Fruit fly (Drosophila melanogaster) whole organism, wandering third instar larva: Measurements from ENCODE around the gene ssp.

Source experiments
- CG32264 ChIP-seq: fragments of 200-800 bp; sonication (Bioruptor generic); optimal IDR thresholded peaks from 2 replicates; lab custom pipeline; 2016; ENCODE audit warnings: missing biosample characterization, missing genetic modification characterization
- CG9705 ChIP-seq: fragments of 200-800 bp; sonication (Bioruptor generic); optimal IDR thresholded peaks from 2 replicates; lab custom pipeline; 2018; ENCODE audit warnings: missing biosample characterization, mild to moderate bottlenecking, missing genetic modification characterization
- CrebA ChIP-seq: fragments of 200-800 bp; sonication (Bioruptor generic); optimal IDR thresholded peaks from 2 replicates; lab custom pipeline; 2016; ENCODE audit warnings: missing biosample characterization, mild to moderate bottlenecking, missing genetic modification characterization, borderline replicate concordance
- Hr78 ChIP-seq: fragments of >200 bp; optimal IDR thresholded peaks from 2 replicates; lab custom pipeline; 2017; ENCODE audit warnings: missing biosample characterization, missing genetic modification characterization
- N ChIP-seq: fragments of >200 bp; optimal IDR thresholded peaks from 2 replicates; lab custom pipeline; 2018; ENCODE audit warnings: missing biosample characterization, missing external identifiers, missing genetic modification characterization
- brk ChIP-seq: fragments of 200-800 bp; sonication (Bioruptor generic); optimal IDR thresholded peaks from 2 replicates; lab custom pipeline; 2016; ENCODE audit warnings: missing biosample characterization, mild to moderate bottlenecking, missing genetic modification characterization
- dl ChIP-seq, 2 experiments: fragments of 175-275, 200-275 bp in 1 of 2; fragments of 200-275 bp in 1 of 2; sonication (Bioruptor generic); optimal IDR thresholded peaks; lab custom pipeline; 2018; ENCODE audit warnings: mild to moderate bottlenecking in 2 of 2, missing biosample characterization in 2 of 2, missing genetic modification characterization in 2 of 2, moderate library complexity in 2 of 2; ENCODE audit not compliant: partially characterized antibody in 2 of 2, insufficient read depth in 1 of 2
- ey ChIP-seq: fragments of 200-800 bp; sonication (Bioruptor generic); optimal IDR thresholded peaks from 2 replicates; lab custom pipeline; 2016; ENCODE audit warnings: missing biosample characterization, missing genetic modification characterization
- h ChIP-seq: fragments of 200-800 bp; sonication (Bioruptor generic); optimal IDR thresholded peaks from 3 replicates; lab custom pipeline; 2016; ENCODE audit warnings: missing biosample characterization, mild to moderate bottlenecking, missing genetic modification characterization
- psq ChIP-seq: fragments of 200-800 bp; sonication (Bioruptor generic); optimal IDR thresholded peaks from 3 replicates; lab custom pipeline; 2017; ENCODE audit warnings: missing biosample characterization, mild to moderate bottlenecking, missing genetic modification characterization, moderate library complexity
- sage ChIP-seq: fragments of 200-800 bp; sonication (Bioruptor generic); optimal IDR thresholded peaks from 2 replicates; lab custom pipeline; 2016; ENCODE audit warnings: missing biosample characterization, mild to moderate bottlenecking, missing genetic modification characterization

DNA sequence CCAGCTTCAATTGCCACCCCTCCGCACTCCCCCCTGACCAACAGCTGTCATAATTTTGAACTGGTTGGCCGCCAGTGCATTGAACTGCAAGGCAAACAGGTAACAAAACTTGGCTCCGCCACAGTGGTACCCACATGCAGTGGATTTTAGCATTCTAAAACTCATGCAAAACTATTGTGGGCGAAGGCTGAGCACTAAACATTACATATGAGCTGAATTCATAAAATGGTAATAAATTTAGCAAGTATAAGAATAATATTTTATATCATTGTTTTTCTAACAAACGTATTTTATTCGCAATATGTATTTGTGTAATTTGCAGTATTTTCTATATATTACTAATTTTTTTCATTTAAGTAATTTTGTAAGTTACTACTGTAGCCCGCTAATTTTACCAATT lies 45.7 kb upstream of the ssp start:
- TF ChIP-seq sage (GFP tag; lab: Kevin White, UChicago), result no peak
- no peak for TF ChIP-seq psq (GFP tag; lab: Kevin White, UChicago)
- no peak for TF ChIP-seq dl (GFP tag; optimal IDR thresholded peaks at IDR 0.05; lab: Kevin White, UChicago; ENCODE audit: insufficient read depth in 1 of 2, partially characterized antibody in 2 of 2)
- no peak for TF ChIP-seq N
- no peak for TF ChIP-seq CG32264
- no peak for TF ChIP-seq ey (GFP tag; lab: Kevin White, UChicago)
- no peak for TF ChIP-seq h (GFP tag; lab: Kevin White, UChicago)
- no peak for TF ChIP-seq CG9705
- TF ChIP-seq CrebA (GFP tag; lab: Kevin White, UChicago), result no peak
- no peak for TF ChIP-seq Hr78 (GFP tag; lab: Kevin White, UChicago)
- no peak for TF ChIP-seq brk (GFP tag; lab: Kevin White, UChicago)
